Fruit fly (Drosophila melanogaster) whole organism, embryonic: Measurements from ENCODE around the gene Mocs1.
A peak's percentile ranks its signal among the peaks of the same experiment; 100 is the strongest.

Source experiments
- B-H2 ChIP-seq: fragments of 200-800 bp; sonication (Bioruptor generic); optimal IDR thresholded peaks from 2 replicates; lab custom pipeline; 2018; ENCODE audit warnings: missing biosample characterization, mild to moderate bottlenecking, missing genetic modification characterization
- CG10979 ChIP-seq: fragments of 200-800 bp; sonication (Bioruptor generic); optimal IDR thresholded peaks from 2 replicates; lab custom pipeline; 2018; ENCODE audit warnings: missing biosample characterization, mild to moderate bottlenecking, missing genetic modification characterization, moderate library complexity
- CG11247 ChIP-seq: fragments of 200-800 bp; sonication (Bioruptor generic); IDR thresholded peaks from 2 replicates; pipeline ENCODE4 v1.3.6; 2022; ENCODE audit warnings: missing biosample characterization, missing genetic modification characterization
- CG12071 ChIP-seq: fragments of 200-800 bp; sonication (Bioruptor generic); optimal IDR thresholded peaks from 3 replicates; lab custom pipeline; 2018; ENCODE audit warnings: missing biosample characterization, mild to moderate bottlenecking, missing genetic modification characterization
- CG12659 ChIP-seq: fragments of 200-800 bp; sonication (Bioruptor generic); optimal IDR thresholded peaks from 3 replicates; lab custom pipeline; 2017; ENCODE audit warnings: mild to moderate bottlenecking, missing biosample characterization, missing genetic modification reagents, missing genetic modification characterization
- CG14860 ChIP-seq: fragments of 200-800 bp; sonication (Bioruptor generic); IDR thresholded peaks from 3 replicates; pipeline ENCODE4 v1.3.6; 2022; ENCODE audit warnings: missing biosample characterization, missing genetic modification characterization; ENCODE audit not compliant: partially characterized antibody
- CG17912 ChIP-seq: fragments of 200-800 bp; sonication (Bioruptor generic); optimal IDR thresholded peaks from 2 replicates; lab custom pipeline; 2018; ENCODE audit warnings: missing biosample characterization, mild to moderate bottlenecking, missing genetic modification characterization
- CG2116 ChIP-seq: fragments of 200-800 bp; sonication (Bioruptor generic); optimal IDR thresholded peaks from 3 replicates; lab custom pipeline; 2018; ENCODE audit warnings: missing biosample characterization, mild to moderate bottlenecking, missing genetic modification characterization
- CG2120 ChIP-seq: fragments of 200-800 bp; sonication (Bioruptor generic); optimal IDR thresholded peaks from 3 replicates; lab custom pipeline; 2016; ENCODE audit warnings: missing biosample characterization, missing genetic modification characterization
- CG2202 ChIP-seq: fragments of 200-800 bp; sonication (Bioruptor generic); optimal IDR thresholded peaks from 2 replicates; lab custom pipeline; 2018; ENCODE audit warnings: missing biosample characterization, mild to moderate bottlenecking, missing genetic modification characterization
- CG34224 ChIP-seq: fragments of 200-800 bp; sonication (Bioruptor generic); IDR thresholded peaks from 3 replicates; pipeline ENCODE4 v1.3.6; 2022; ENCODE audit warnings: missing biosample characterization, missing genetic modification characterization; ENCODE audit not compliant: partially characterized antibody
- CG6854 ChIP-seq: fragments of 200-800 bp; sonication (Bioruptor generic); optimal IDR thresholded peaks from 3 replicates; lab custom pipeline; 2017; ENCODE audit warnings: missing biosample characterization, mild to moderate bottlenecking, missing genetic modification characterization
- CG8388 ChIP-seq: fragments of 200-800 bp; sonication (Bioruptor generic); optimal IDR thresholded peaks from 2 replicates; lab custom pipeline; 2019; ENCODE audit warnings: missing biosample characterization, mild to moderate bottlenecking, missing genetic modification characterization, moderate library complexity
- CG9797 ChIP-seq: fragments of 200-800 bp; sonication (Bioruptor generic); optimal IDR thresholded peaks from 3 replicates; lab custom pipeline; 2018; ENCODE audit warnings: missing biosample characterization, mild to moderate bottlenecking, missing genetic modification characterization
- CrebB ChIP-seq: fragments of 200-800 bp; sonication (Bioruptor generic); optimal IDR thresholded peaks from 3 replicates; lab custom pipeline; 2018; ENCODE audit warnings: missing biosample characterization, mild to moderate bottlenecking, missing genetic modification characterization
- E2f1 ChIP-seq: fragments of 200-800 bp; sonication (Bioruptor generic); IDR thresholded peaks from 2 replicates; pipeline ENCODE4 v1.3.6; 2022; ENCODE audit warnings: missing biosample characterization, missing genetic modification characterization
- Elba2 ChIP-seq: fragments of 200-800 bp; sonication (Bioruptor generic); optimal IDR thresholded peaks from 3 replicates; lab custom pipeline; 2016; ENCODE audit warnings: missing biosample characterization, missing genetic modification characterization
- HLH54F ChIP-seq: fragments of 200-800 bp; sonication (Bioruptor generic); optimal IDR thresholded peaks from 3 replicates; lab custom pipeline; 2016; ENCODE audit warnings: missing biosample characterization, missing genetic modification characterization
- Hr39 ChIP-seq: fragments of >200 bp; optimal IDR thresholded peaks from 2 replicates; lab custom pipeline; 2017
- Jarid2 ChIP-seq: fragments of 200-800 bp; sonication (Bioruptor generic); optimal IDR thresholded peaks from 3 replicates; lab custom pipeline; 2017; ENCODE audit warnings: mild to moderate bottlenecking, missing biosample characterization, missing genetic modification reagents, missing genetic modification characterization
- NC2β ChIP-seq: fragments of 200-800 bp; sonication (Bioruptor generic); optimal IDR thresholded peaks from 2 replicates; lab custom pipeline; 2016; ENCODE audit warnings: missing biosample characterization, missing genetic modification characterization
- Nf-YB ChIP-seq: fragments of 200-800 bp; sonication (Bioruptor generic); optimal IDR thresholded peaks from 3 replicates; lab custom pipeline; 2019; ENCODE audit warnings: missing biosample characterization, mild to moderate bottlenecking, missing genetic modification characterization, moderate library complexity
- Ptx1 ChIP-seq: fragments of 200-800 bp; sonication (Bioruptor generic); IDR thresholded peaks from 2 replicates; pipeline ENCODE4 v1.3.6; 2022; ENCODE audit warnings: missing biosample characterization, missing genetic modification characterization
- Sox100B ChIP-seq: fragments of 200-800 bp; sonication (Bioruptor generic); optimal IDR thresholded peaks from 3 replicates; lab custom pipeline; 2018; ENCODE audit warnings: missing biosample characterization, mild to moderate bottlenecking, missing genetic modification characterization
- Taf1 ChIP-seq: fragments of 200-800 bp; sonication (Bioruptor generic); IDR thresholded peaks from 2 replicates; pipeline ENCODE4 v1.3.6; 2022; ENCODE audit warnings: missing biosample characterization, missing genetic modification characterization
- Tbp ChIP-seq: fragments of >200 bp; optimal IDR thresholded peaks from 2 replicates; lab custom pipeline; 2018; ENCODE audit warnings: missing biosample characterization, missing genetic modification characterization
- Xbp1 ChIP-seq: fragments of 200-800 bp; sonication (Bioruptor generic); optimal IDR thresholded peaks from 3 replicates; lab custom pipeline; 2016; ENCODE audit warnings: missing biosample characterization, mild to moderate bottlenecking, missing genetic modification characterization
- ara ChIP-seq: fragments of 200-800 bp; sonication (Bioruptor generic); IDR thresholded peaks from 2 replicates; pipeline ENCODE4 v1.3.6; 2022; ENCODE audit warnings: missing biosample characterization, missing genetic modification characterization
- cato ChIP-seq: fragments of 200-800 bp; sonication (Bioruptor generic); optimal IDR thresholded peaks from 2 replicates; lab custom pipeline; 2016; ENCODE audit warnings: missing biosample characterization, missing genetic modification characterization, borderline replicate concordance
- chinmo ChIP-seq: fragments of 200-800 bp; sonication (Bioruptor generic); IDR thresholded peaks from 4 replicates; pipeline ENCODE4 v1.3.6; 2022; ENCODE audit warnings: missing biosample characterization, missing genetic modification characterization; ENCODE audit not compliant: partially characterized antibody
- dan ChIP-seq: fragments of 200-800 bp; sonication (Bioruptor generic); IDR thresholded peaks from 2 replicates; pipeline ENCODE4 v1.3.6; 2022; ENCODE audit warnings: missing biosample characterization, missing genetic modification characterization
- danr ChIP-seq: fragments of 200-800 bp; sonication (Bioruptor generic); IDR thresholded peaks from 2 replicates; pipeline ENCODE4 v1.3.6; 2022; ENCODE audit warnings: missing biosample characterization, missing genetic modification characterization
- eve ChIP-seq, 2 experiments: fragments of >200 bp; optimal IDR thresholded peaks; 2 replicates each; lab custom pipeline; 2017; ENCODE audit warnings: missing biosample characterization in 2 of 2, missing genetic modification characterization in 2 of 2
- gem ChIP-seq: fragments of 200-800 bp; sonication (Bioruptor generic); optimal IDR thresholded peaks from 2 replicates; lab custom pipeline; 2019; ENCODE audit warnings: missing biosample characterization, mild to moderate bottlenecking, missing genetic modification characterization, moderate library complexity
- hbn ChIP-seq: fragments of 200-800 bp; sonication (Bioruptor generic); IDR thresholded peaks from 2 replicates; pipeline ENCODE4 v1.3.6; 2022; ENCODE audit warnings: missing biosample characterization, missing genetic modification characterization; ENCODE audit not compliant: partially characterized antibody
- peb ChIP-seq: fragments of 200-800 bp; sonication (Bioruptor generic); IDR thresholded peaks from 2 replicates; pipeline ENCODE4 v1.3.6; 2022; ENCODE audit warnings: missing biosample characterization, missing genetic modification characterization
- pho ChIP-seq: fragments of 200-800 bp; sonication (Bioruptor generic); optimal IDR thresholded peaks from 2 replicates; lab custom pipeline; 2016; ENCODE audit warnings: missing biosample characterization, missing genetic modification characterization
- pros ChIP-seq: fragments of 200-800 bp; sonication (Bioruptor generic); optimal IDR thresholded peaks from 3 replicates; lab custom pipeline; 2019; ENCODE audit warnings: missing biosample characterization, mild to moderate bottlenecking, missing genetic modification characterization, moderate library complexity
- pzg ChIP-seq: fragments of 200-800 bp; sonication (Bioruptor generic); optimal IDR thresholded peaks from 3 replicates; lab custom pipeline; 2018; ENCODE audit warnings: missing biosample characterization, mild to moderate bottlenecking, missing genetic modification characterization, moderate library complexity
- run ChIP-seq: fragments of 200-800 bp; sonication (Bioruptor generic); optimal IDR thresholded peaks from 3 replicates; lab custom pipeline; 2018; ENCODE audit warnings: missing biosample characterization, mild to moderate bottlenecking, missing genetic modification characterization
- sc ChIP-seq, 3 experiments: fragments of >200 bp in 2 of 3; fragments of 200-800 bp in 1 of 3; sonication (Bioruptor generic) in 1 of 3; optimal IDR thresholded peaks; 2 replicates in 2 of 3; 3 replicates in 1 of 3; lab custom pipeline; 2017; ENCODE audit warnings: mild to moderate bottlenecking in 1 of 3, missing biosample characterization in 1 of 3, missing genetic modification characterization in 1 of 3, missing genetic modification reagents in 1 of 3
- sens-2 ChIP-seq: fragments of 200-800 bp; sonication (Bioruptor generic); IDR thresholded peaks from 2 replicates; pipeline ENCODE4 v1.3.6; 2022; ENCODE audit warnings: missing biosample characterization, missing genetic modification characterization
- slou ChIP-seq: fragments of 200-800 bp; sonication (Bioruptor generic); optimal IDR thresholded peaks from 3 replicates; lab custom pipeline; 2016; ENCODE audit warnings: missing biosample characterization, missing genetic modification characterization
- so ChIP-seq: fragments of 200-800 bp; sonication (Bioruptor generic); IDR thresholded peaks from 3 replicates; pipeline ENCODE4 v1.3.6; 2022; ENCODE audit warnings: missing biosample characterization, missing genetic modification characterization
- tin ChIP-seq: fragments of 200-800 bp; sonication (Bioruptor generic); optimal IDR thresholded peaks from 3 replicates; lab custom pipeline; 2016; ENCODE audit warnings: missing biosample characterization, missing genetic modification characterization
- toy ChIP-seq: fragments of 200-800 bp; sonication (Bioruptor generic); IDR thresholded peaks from 2 replicates; pipeline ENCODE4 v1.3.6; 2022; ENCODE audit warnings: missing biosample characterization, missing genetic modification characterization
- trem ChIP-seq: fragments of 200-800 bp; optimal IDR thresholded peaks from 3 replicates; lab custom pipeline; 2019; ENCODE audit warnings: missing biosample characterization, mild to moderate bottlenecking, missing genetic modification characterization, moderate library complexity
- vfl ChIP-seq: fragments of 200-800 bp; sonication (Bioruptor generic); optimal IDR thresholded peaks from 2 replicates; lab custom pipeline; 2016; ENCODE audit warnings: missing biosample characterization, missing genetic modification characterization
- zen2 ChIP-seq: fragments of 200-800 bp; sonication (Bioruptor generic); IDR thresholded peaks from 3 replicates; pipeline ENCODE4 v1.3.6; 2022; ENCODE audit warnings: missing biosample characterization, missing genetic modification characterization; ENCODE audit not compliant: partially characterized antibody

The Mocs1 gene

dm6 chr3L:11096195-11096908 lies 26.0 kb downstream of the Mocs1 start, which contains the start of the genes CG46439, Iyd and CG33947 (continued):
- no peak for TF ChIP-seq sc (optimal IDR thresholded peaks at IDR 0.05; lab: Kevin White, UChicago)
- TF ChIP-seq sc (GFP tag; optimal IDR thresholded peaks at IDR 0.05; lab: Kevin White, UChicago): no peak
- TF ChIP-seq danr (GFP tag; lab: Robert Waterston, UW): no peak
- no peak for TF ChIP-seq eve (GFP tag; optimal IDR thresholded peaks at IDR 0.05; lab: Kevin White, UChicago)
- TF ChIP-seq Sox100B (GFP tag; lab: Kevin White, UChicago): no peak
- peak; percentile 56; the same call in 2 of the 3 replicates for TF ChIP-seq CG34224 (GFP tag; lab: Robert Waterston, UW)
- no peak for TF ChIP-seq ara (GFP tag; lab: Robert Waterston, UW)
- TF ChIP-seq Tbp (GFP tag; lab: Kevin White, UChicago): no peak
- TF ChIP-seq pho (GFP tag; lab: Kevin White, UChicago): no peak
- no peak for TF ChIP-seq run (tag; lab: Kevin White, UChicago)
- no peak for TF ChIP-seq dan
- peak; percentile 26 for TF ChIP-seq NC2β (GFP tag; lab: Kevin White, UChicago)
- no peak for TF ChIP-seq CG14860 (GFP tag; lab: Robert Waterston, UW)
- TF ChIP-seq so: peak; percentile 40; the same call in 1 of the 3 replicates
- TF ChIP-seq CrebB (tag; lab: Kevin White, UChicago): no peak
- no peak for TF ChIP-seq Nf-YB (GFP tag; lab: Kevin White, UChicago)
- TF ChIP-seq CG9797: peak; percentile 32
- TF ChIP-seq toy (GFP tag; lab: Robert Waterston, UW): no peak
- TF ChIP-seq Xbp1: no peak
- TF ChIP-seq pros (GFP tag; lab: Kevin White, UChicago): peak; percentile 37
- TF ChIP-seq zen2 (GFP tag; lab: Robert Waterston, UW): no peak; the same call in 2 of the 3 replicates
- no peak for TF ChIP-seq tin (GFP tag; lab: Kevin White, UChicago)
- TF ChIP-seq CG8388 (GFP tag; lab: Kevin White, UChicago): no peak
- TF ChIP-seq vfl (GFP tag; lab: Kevin White, UChicago): no peak
- TF ChIP-seq gem (tag; lab: Kevin White, UChicago): peak; percentile 5
- no peak for TF ChIP-seq CG17912 (GFP tag; lab: Kevin White, UChicago)
- peak; percentile 6 for TF ChIP-seq B-H2
- peak; percentile 0 for TF ChIP-seq HLH54F (GFP tag; lab: Kevin White, UChicago)
- peak; percentile 44; the same call in 1 of the 2 replicates for TF ChIP-seq hbn
- no peak for TF ChIP-seq Jarid2 (GFP tag; lab: Kevin White, UChicago)
- TF ChIP-seq E2f1 (GFP tag; lab: Robert Waterston, UW): peak; percentile 55; the same call in 1 of the 2 replicates
- TF ChIP-seq trem: peak; percentile 18
- peak; percentile 46 for TF ChIP-seq CG12659 (GFP tag; lab: Kevin White, UChicago)
- peak; percentile 26 for TF ChIP-seq CG2120 (GFP tag; lab: Kevin White, UChicago)
- TF ChIP-seq chinmo (GFP tag; lab: Robert Waterston, UW): 0 out of 4 replicates have a peak, but pooled peaks have one; percentile 76
- TF ChIP-seq Taf1 (GFP tag; lab: Robert Waterston, UW): no peak
- TF ChIP-seq sens-2 (GFP tag; lab: Robert Waterston, UW): no peak
- TF ChIP-seq CG12071 (GFP tag; lab: Kevin White, UChicago): no peak
- TF ChIP-seq CG10979 (tag; lab: Kevin White, UChicago): no peak
- peak; percentile 24 for TF ChIP-seq Elba2 (GFP tag; lab: Kevin White, UChicago)
- TF ChIP-seq CG6854 (GFP tag; lab: Kevin White, UChicago): no peak
- no peak for TF ChIP-seq CG2202
- no peak for TF ChIP-seq CG11247 (GFP tag; lab: Robert Waterston, UW)
- TF ChIP-seq slou (GFP tag; lab: Kevin White, UChicago): no peak
- no peak for TF ChIP-seq cato
- no peak for TF ChIP-seq Hr39 (lab: Kevin White, UChicago)
- no peak for TF ChIP-seq Ptx1 (GFP tag; lab: Robert Waterston, UW)
- peak; percentile 37 for TF ChIP-seq pzg (GFP tag; lab: Kevin White, UChicago)
- TF ChIP-seq CG2116 (GFP tag; lab: Kevin White, UChicago): peak; percentile 37
- TF ChIP-seq peb (GFP tag; lab: Robert Waterston, UW): no peak
